Worm (Caenorhabditis elegans) whole organism, late embryonic: ENCODE measurements around the gene F55B11.6.

Experiments
- ahr-1 ChIP-seq: sonication (generic microtip); optimal IDR thresholded peaks from 2 replicates; lab custom pipeline; 2016; ENCODE audit warnings: missing genetic modification characterization, missing compliant biosample characterization
- ceh-31 ChIP-seq: sonication (generic microtip); optimal IDR thresholded peaks from 2 replicates; lab custom pipeline; 2016; ENCODE audit warnings: missing genetic modification characterization, missing compliant biosample characterization
- gmeb-2 ChIP-seq: sonication (generic microtip); optimal IDR thresholded peaks from 2 replicates; lab custom pipeline; 2016; ENCODE audit warnings: missing genetic modification characterization, inconsistent platforms, missing compliant biosample characterization
- pag-3 ChIP-seq: sonication (generic microtip); optimal IDR thresholded peaks from 2 replicates; lab custom pipeline; 2016; ENCODE audit warnings: missing compliant biosample characterization, missing genetic modification characterization, borderline replicate concordance
- pha-4 ChIP-seq: fragments of 150-350 bp; optimal IDR thresholded peaks from 2 replicates; lab custom pipeline; 2018; ENCODE audit warnings: missing biosample characterization, missing genetic modification reagents, missing genetic modification characterization
- pqm-1 ChIP-seq: sonication (generic microtip); optimal IDR thresholded peaks from 2 replicates; lab custom pipeline; 2016; ENCODE audit warnings: missing genetic modification characterization, missing compliant biosample characterization
- syd-9 ChIP-seq: sonication (generic microtip); optimal IDR thresholded peaks from 2 replicates; lab custom pipeline; 2016; ENCODE audit warnings: mild to moderate bottlenecking, missing genetic modification characterization, moderate library complexity, missing compliant biosample characterization

ce11 chrIV:14387766-14388553 is 29.1 kb downstream of the F55B11.6 start:
- no peak for TF ChIP-seq ahr-1
- no peak for TF ChIP-seq pha-4 (tag; lab: Kevin White, UChicago)
- no peak for TF ChIP-seq gmeb-2 (tag; lab: Kevin White, UChicago)
- TF ChIP-seq ceh-31 = no peak
- TF ChIP-seq pqm-1 (tag; lab: Kevin White, UChicago) = no peak
- no peak for TF ChIP-seq syd-9 (tag; lab: Kevin White, UChicago)
- no peak for TF ChIP-seq pag-3
